Fruit fly (Drosophila melanogaster): ENCODE measurements around the gene Cpr62Bb.

Gene Cpr62Bb

dm6 chr3L:1808631-1809030 lies 26.3 kb downstream of the Cpr62Bb start (continued):
- no peak for TF ChIP-seq CG34224 (GFP tag; IDR thresholded peaks at IDR 0.05; ENCODE audit: partially characterized antibody)
- peak; percentile 87 for TF ChIP-seq CG31224 (GFP tag; IDR thresholded peaks at IDR 0.05)
- TF ChIP-seq ato (GFP tag; IDR thresholded peaks at IDR 0.05; ENCODE audit: partially characterized antibody): no peak
- TF ChIP-seq dmrt11E (tag; optimal IDR thresholded peaks at IDR 0.05): peak; percentile 72
- peak; percentile 80 for TF ChIP-seq dimm (GFP tag; IDR thresholded peaks at IDR 0.05)
- TF ChIP-seq CG18619 (GFP tag; optimal IDR thresholded peaks at IDR 0.05): peak; percentile 82
- TF ChIP-seq H2.0 (GFP tag; IDR thresholded peaks at IDR 0.05): peak; percentile 92
- TF ChIP-seq CG13624 (GFP tag; optimal IDR thresholded peaks at IDR 0.05): peak; percentile 92
- no peak for TF ChIP-seq Bgb (GFP tag; IDR thresholded peaks at IDR 0.05; ENCODE audit: partially characterized antibody)
- TF ChIP-seq Lpt (GFP tag; optimal IDR thresholded peaks at IDR 0.05): no peak
- peak; percentile 71 for TF ChIP-seq ewg (GFP tag; optimal IDR thresholded peaks at IDR 0.05)
- TF ChIP-seq tap (tag; optimal IDR thresholded peaks at IDR 0.05): peak; percentile 90
- peak; percentile 54 for TF ChIP-seq CG6254 (GFP tag; optimal IDR thresholded peaks at IDR 0.05)
- peak; percentile 12 for TF ChIP-seq psq (GFP tag; optimal IDR thresholded peaks at IDR 0.05)
- TF ChIP-seq pfk (GFP tag; optimal IDR thresholded peaks at IDR 0.05): no peak
- peak; percentile 31 for TF ChIP-seq CG33557 (GFP tag; optimal IDR thresholded peaks at IDR 0.05)
- TF ChIP-seq nmo (GFP tag; optimal IDR thresholded peaks at IDR 0.05): peak; percentile 86
- TF ChIP-seq bbx (GFP tag; IDR thresholded peaks at IDR 0.05; ENCODE audit: partially characterized antibody): no peak
- TF ChIP-seq CG10959 (GFP tag; IDR thresholded peaks at IDR 0.05): peak; percentile 84
- peak; percentile 92 for TF ChIP-seq lilli (GFP tag; optimal IDR thresholded peaks at IDR 0.05)
- TF ChIP-seq CG11398 (GFP tag; optimal IDR thresholded peaks at IDR 0.05): peak; percentile 72
- TF ChIP-seq CG13296 (GFP tag; optimal IDR thresholded peaks at IDR 0.05): peak; percentile 92
- peak; percentile 81 for TF ChIP-seq CG4854 (GFP tag; optimal IDR thresholded peaks at IDR 0.05)
- TF ChIP-seq CG16863 (GFP tag; optimal IDR thresholded peaks at IDR 0.05): peak; percentile 85
- TF ChIP-seq kay (GFP tag; optimal IDR thresholded peaks at IDR 0.05): peak; percentile 78
- TF ChIP-seq HmgD (GFP tag; optimal IDR thresholded peaks at IDR 0.05): peak; percentile 71
- TF ChIP-seq CG2712 (tag; optimal IDR thresholded peaks at IDR 0.05): peak; percentile 89
- TF ChIP-seq CG14667 (GFP tag; IDR thresholded peaks at IDR 0.05): peak; percentile 88
- peak; percentile 85 for TF ChIP-seq Dek (tag; optimal IDR thresholded peaks at IDR 0.05)
- TF ChIP-seq rib (GFP tag; IDR thresholded peaks at IDR 0.05): peak; percentile 87
- peak; percentile 93 for TF ChIP-seq gem (tag; optimal IDR thresholded peaks at IDR 0.05)
- TF ChIP-seq CG2120 (GFP tag; optimal IDR thresholded peaks at IDR 0.05): peak; percentile 92
- peak; percentile 62 for TF ChIP-seq dati (GFP tag; IDR thresholded peaks at IDR 0.05)
- no peak for TF ChIP-seq Kr (GFP tag; optimal IDR thresholded peaks at IDR 0.05)
- TF ChIP-seq nom (GFP tag; optimal IDR thresholded peaks at IDR 0.05): peak; percentile 66
- no peak for TF ChIP-seq B-H2 (GFP tag; optimal IDR thresholded peaks at IDR 0.05)
- peak; percentile 92 for TF ChIP-seq otp (GFP tag; IDR thresholded peaks at IDR 0.05)
- TF ChIP-seq CG2129 (GFP tag; IDR thresholded peaks at IDR 0.05; ENCODE audit: partially characterized antibody): no peak
- TF ChIP-seq CG34422 (GFP tag; IDR thresholded peaks at IDR 0.05): peak; percentile 93
- peak; percentile 89 for TF ChIP-seq Dbx (GFP tag; IDR thresholded peaks at IDR 0.05)
- peak; percentile 88 for TF ChIP-seq CG31441 (GFP tag; IDR thresholded peaks at IDR 0.05)
- peak; percentile 90 for TF ChIP-seq CG11247 (GFP tag; IDR thresholded peaks at IDR 0.05)
- TF ChIP-seq CG17328 (GFP tag; IDR thresholded peaks at IDR 0.05): peak; percentile 91
- no peak for TF ChIP-seq Dp (GFP tag; optimal IDR thresholded peaks at IDR 0.05)
- TF ChIP-seq chinmo (GFP tag; IDR thresholded peaks at IDR 0.05; ENCODE audit: partially characterized antibody): 0 out of 4 replicates have a peak, but pooled peaks have one; percentile 20
- no peak for TF ChIP-seq Dll (GFP tag; IDR thresholded peaks at IDR 0.05; ENCODE audit: partially characterized antibody)
- no peak for TF ChIP-seq CG15479 (GFP tag; optimal IDR thresholded peaks at IDR 0.05)
- TF ChIP-seq CG10209 (GFP tag; optimal IDR thresholded peaks at IDR 0.05): peak; percentile 86
- no peak for TF ChIP-seq CG14860 (GFP tag; IDR thresholded peaks at IDR 0.05; ENCODE audit: partially characterized antibody)
- TF ChIP-seq PHDP (tag; optimal IDR thresholded peaks at IDR 0.05): peak; percentile 90
